Fruit fly (Drosophila melanogaster) whole organism, adult: ENCODE measurements around the gene Gr94a.

Experiments
- CG11617 ChIP-seq: fragments of 200-800 bp; sonication (Bioruptor generic); optimal IDR thresholded peaks from 2 replicates; lab custom pipeline; 2017; ENCODE audit warnings: mild to moderate bottlenecking, missing biosample characterization, missing genetic modification reagents, missing genetic modification characterization
- CG12768 ChIP-seq: fragments of 200-800 bp; sonication (Bioruptor generic); optimal IDR thresholded peaks from 2 replicates; lab custom pipeline; 2017; ENCODE audit warnings: missing biosample characterization, missing genetic modification characterization, mild to moderate bottlenecking, moderate library complexity, missing genetic modification reagents
- CG14711 ChIP-seq: fragments of 200-800 bp; sonication (Bioruptor generic); optimal IDR thresholded peaks from 2 replicates; lab custom pipeline; 2018; ENCODE audit warnings: missing biosample characterization, mild to moderate bottlenecking, missing genetic modification characterization, moderate library complexity
- CG1620 ChIP-seq: fragments of 200-800 bp; sonication (Bioruptor generic); optimal IDR thresholded peaks from 2 replicates; lab custom pipeline; 2016; ENCODE audit warnings: missing biosample characterization, missing genetic modification characterization
- CG33017 ChIP-seq: fragments of 200-800 bp; sonication (Bioruptor generic); optimal IDR thresholded peaks from 2 replicates; lab custom pipeline; 2018; ENCODE audit warnings: missing biosample characterization, mild to moderate bottlenecking, missing genetic modification characterization, moderate library complexity
- CG5204 ChIP-seq: fragments of 200-800 bp; sonication (Bioruptor generic); optimal IDR thresholded peaks from 2 replicates; lab custom pipeline; 2016; ENCODE audit warnings: missing biosample characterization, missing genetic modification characterization
- CG7045 ChIP-seq: fragments of 200-800 bp; sonication (Bioruptor generic); optimal IDR thresholded peaks from 2 replicates; lab custom pipeline; 2017; ENCODE audit warnings: missing biosample characterization, mild to moderate bottlenecking, missing genetic modification characterization
- CG7101 ChIP-seq: fragments of 200-800 bp; sonication (Bioruptor generic); optimal IDR thresholded peaks from 2 replicates; lab custom pipeline; 2018; ENCODE audit warnings: missing biosample characterization, mild to moderate bottlenecking, missing genetic modification characterization, moderate library complexity
- Clk ChIP-seq: fragments of 200-800 bp; sonication (Bioruptor generic); optimal IDR thresholded peaks from 2 replicates; lab custom pipeline; 2017; ENCODE audit warnings: missing biosample characterization, missing genetic modification characterization
- Crg-1 ChIP-seq: fragments of 200-800 bp; sonication (Bioruptor generic); optimal IDR thresholded peaks from 2 replicates; lab custom pipeline; 2016; ENCODE audit warnings: missing biosample characterization, missing genetic modification characterization
- Hr96 ChIP-seq: fragments of 200-800 bp; sonication (Bioruptor generic); optimal IDR thresholded peaks from 2 replicates; lab custom pipeline; 2016; ENCODE audit warnings: missing biosample characterization, missing genetic modification characterization
- Mnt ChIP-seq: fragments of 200-800 bp; sonication (Bioruptor generic); optimal IDR thresholded peaks from 2 replicates; lab custom pipeline; 2016; ENCODE audit warnings: missing biosample characterization, mild to moderate bottlenecking, missing genetic modification characterization
- bab1 ChIP-seq: fragments of 200-800 bp; sonication (Bioruptor generic); optimal IDR thresholded peaks from 3 replicates; lab custom pipeline; 2019; ENCODE audit warnings: missing biosample characterization, mild to moderate bottlenecking, missing genetic modification characterization, moderate library complexity
- cic ChIP-seq: fragments of 200-800 bp; sonication (Bioruptor generic); optimal IDR thresholded peaks from 2 replicates; lab custom pipeline; 2017; ENCODE audit warnings: missing biosample characterization, mild to moderate bottlenecking, missing genetic modification characterization, moderate library complexity
- cnc ChIP-seq, 2 experiments: fragments of >200 bp; optimal IDR thresholded peaks; 2 replicates each; lab custom pipeline; 2017
- kay ChIP-seq: fragments of 200-800 bp; sonication (Bioruptor generic); peaks from one replicate; lab custom pipeline; 2016; ENCODE audit warnings: missing biosample characterization, missing genetic modification characterization, borderline replicate concordance
- ovo ChIP-seq: fragments of 200-800 bp; sonication (Bioruptor generic); optimal IDR thresholded peaks from 2 replicates; lab custom pipeline; 2016; ENCODE audit warnings: missing biosample characterization, missing genetic modification characterization
- pad ChIP-seq: fragments of 200-800 bp; sonication (Bioruptor generic); optimal IDR thresholded peaks from 3 replicates; lab custom pipeline; 2017; ENCODE audit warnings: missing biosample characterization, missing genetic modification characterization, mild to moderate bottlenecking, moderate library complexity, missing genetic modification reagents
- tj ChIP-seq: fragments of 200-800 bp; sonication (Bioruptor generic); optimal IDR thresholded peaks from 3 replicates; lab custom pipeline; 2017; ENCODE audit warnings: missing biosample characterization, mild to moderate bottlenecking, missing genetic modification characterization, moderate library complexity
- toe ChIP-seq: fragments of 200-800 bp; sonication (Bioruptor generic); optimal IDR thresholded peaks from 2 replicates; lab custom pipeline; 2016; ENCODE audit warnings: missing biosample characterization, missing genetic modification characterization

Gene Gr94a

DNA sequence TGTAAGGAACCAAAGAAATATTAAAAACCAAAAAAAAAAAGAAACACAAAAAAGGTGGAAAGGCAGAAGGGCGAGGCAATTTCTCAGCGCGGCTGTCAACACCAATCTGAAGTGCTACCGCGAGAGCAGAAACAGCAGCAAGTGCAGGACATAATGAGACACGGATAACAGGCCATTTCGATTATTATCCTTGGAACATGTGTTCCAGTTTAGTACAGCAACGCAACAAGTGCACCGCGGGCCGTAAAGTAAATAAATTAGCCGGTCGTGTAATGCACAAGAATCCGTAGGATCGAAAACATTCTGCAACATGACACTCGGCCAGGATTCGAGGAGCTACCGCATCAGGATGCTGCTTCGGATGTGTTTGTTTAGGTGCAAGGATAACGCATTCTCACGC, 13.4 kb upstream of the Gr94a start:
- TF ChIP-seq Hr96 (GFP tag; lab: Kevin White, UChicago) (no peak), pad (GFP tag; lab: Kevin White, UChicago) (no peak)

DNA sequence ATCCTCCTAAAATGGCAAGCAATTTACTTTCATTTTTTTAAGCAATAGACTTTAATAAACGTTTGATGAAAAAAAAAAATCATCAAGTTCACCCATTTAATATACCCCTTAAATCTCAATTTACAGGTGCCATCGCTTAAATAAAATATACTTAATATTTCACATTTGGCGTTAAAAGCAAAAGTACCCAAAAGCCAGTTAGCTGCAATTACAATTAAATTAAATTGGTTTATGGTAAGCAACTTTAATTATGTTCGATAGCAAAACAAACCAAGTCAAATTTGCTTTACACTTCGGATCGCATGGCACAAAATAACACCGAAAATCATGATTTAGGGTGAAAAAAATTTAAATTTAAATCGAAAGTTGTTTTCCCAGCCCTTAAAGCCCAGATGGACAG, 9.5 kb upstream of the Gr94a start, which contains the start of gene CG13838:
Gene CG13838, plus strand, starts transcription at position 301 of the 400 bp plus-strand sequence.
- TF ChIP-seq CG11617 (GFP tag; lab: Kevin White, UChicago) (no peak), Hr96 (GFP tag; lab: Kevin White, UChicago) (no peak), toe (GFP tag; lab: Kevin White, UChicago) (no peak), tj (GFP tag; lab: Kevin White, UChicago) (no peak), Mnt (GFP tag; lab: Kevin White, UChicago) (no peak), CG5204 (GFP tag; lab: Kevin White, UChicago) (no peak), CG7101 (tag; lab: Kevin White, UChicago) (no peak), ovo (no peak), pad (GFP tag; lab: Kevin White, UChicago) (no peak), cic (GFP tag; lab: Kevin White, UChicago) (no peak), CG1620 (no peak), bab1 (GFP tag; lab: Kevin White, UChicago) (no peak), cnc (optimal IDR thresholded peaks at IDR 0.05; lab: Kevin White, UChicago) (no peak), Clk (GFP tag; lab: Kevin White, UChicago) (no peak), kay (no peak), CG14711 (tag; lab: Kevin White, UChicago) (no peak), CG7045 (GFP tag; lab: Kevin White, UChicago) (no peak), CG33017 (tag; lab: Kevin White, UChicago) (no peak), CG12768 (GFP tag; lab: Kevin White, UChicago) (no peak)

DNA sequence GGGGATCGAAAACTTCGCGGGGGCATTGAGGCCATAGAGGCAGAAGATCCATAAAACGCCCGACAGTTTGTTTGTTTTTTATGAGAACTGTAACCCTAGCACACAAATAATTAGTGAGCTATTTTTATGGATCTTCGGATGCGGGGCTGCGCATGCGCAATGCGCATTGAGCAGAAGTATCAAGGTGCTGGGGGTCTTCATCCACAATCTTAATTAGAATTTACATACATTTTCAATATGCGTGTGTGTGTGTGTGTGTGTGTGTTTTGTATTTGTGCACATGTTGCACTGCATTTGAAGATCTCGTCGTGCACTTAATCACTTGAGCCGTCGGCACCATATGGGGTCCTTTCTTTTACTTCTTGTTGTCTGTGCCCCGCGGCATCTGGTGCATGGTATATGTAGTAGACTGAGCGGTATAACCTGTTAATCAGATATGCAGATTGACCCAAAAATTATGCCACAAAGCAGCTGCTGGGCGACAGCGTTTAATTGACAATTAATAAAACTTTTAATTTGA, 8.7 kb upstream of the Gr94a start:
- TF ChIP-seq CG1620 = no peak
- TF ChIP-seq CG33017 (tag; lab: Kevin White, UChicago) = no peak
- TF ChIP-seq pad (GFP tag; lab: Kevin White, UChicago) = no peak
- no peak for TF ChIP-seq CG14711 (tag; lab: Kevin White, UChicago)
- TF ChIP-seq kay = no peak
- TF ChIP-seq CG11617 (GFP tag; lab: Kevin White, UChicago) = no peak
- TF ChIP-seq bab1 (GFP tag; lab: Kevin White, UChicago) = no peak
- no peak for TF ChIP-seq CG7101 (tag; lab: Kevin White, UChicago)
- no peak for TF ChIP-seq CG7045 (GFP tag; lab: Kevin White, UChicago)
- TF ChIP-seq Mnt (GFP tag; lab: Kevin White, UChicago) = no peak
- no peak for TF ChIP-seq toe (GFP tag; lab: Kevin White, UChicago)
- TF ChIP-seq Crg-1 (GFP tag; lab: Kevin White, UChicago) = no peak
- TF ChIP-seq CG12768 (GFP tag; lab: Kevin White, UChicago) = no peak
- no peak for TF ChIP-seq Clk (GFP tag; lab: Kevin White, UChicago)
- no peak for TF ChIP-seq ovo
- no peak for TF ChIP-seq cnc (optimal IDR thresholded peaks at IDR 0.05; lab: Kevin White, UChicago)
- no peak for TF ChIP-seq Hr96 (GFP tag; lab: Kevin White, UChicago)

DNA sequence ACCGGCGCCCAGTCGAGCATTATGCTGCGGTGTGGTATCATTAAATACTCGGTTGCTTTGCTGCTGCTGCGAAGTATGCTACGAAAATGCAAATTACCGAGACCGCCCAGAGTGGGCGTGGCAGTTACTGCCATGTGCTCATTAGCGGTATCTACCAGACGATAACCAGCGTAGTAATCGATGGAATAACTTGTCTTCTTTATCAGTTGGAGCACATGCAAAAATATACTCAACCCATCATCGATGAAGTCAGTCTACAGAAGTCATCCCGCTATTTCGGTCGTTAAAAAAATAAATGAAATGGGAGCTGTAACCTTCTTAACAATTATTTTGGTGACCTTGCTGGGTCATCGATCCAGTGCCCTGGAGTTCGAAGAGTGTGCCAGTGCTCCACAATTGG, 7.8 kb upstream of the Gr94a start, which contains the start of gene CG13837:
Gene CG13837, plus strand, starts transcription at position 301 of the 400 bp plus-strand sequence.
- TF ChIP-seq CG5204 (GFP tag; lab: Kevin White, UChicago) (no peak), tj (GFP tag; lab: Kevin White, UChicago) (no peak), CG7045 (GFP tag; lab: Kevin White, UChicago) (no peak), cnc (optimal IDR thresholded peaks at IDR 0.05; lab: Kevin White, UChicago) (no peak), CG14711 (tag; lab: Kevin White, UChicago) (no peak), Crg-1 (GFP tag; lab: Kevin White, UChicago) (no peak)

DNA sequence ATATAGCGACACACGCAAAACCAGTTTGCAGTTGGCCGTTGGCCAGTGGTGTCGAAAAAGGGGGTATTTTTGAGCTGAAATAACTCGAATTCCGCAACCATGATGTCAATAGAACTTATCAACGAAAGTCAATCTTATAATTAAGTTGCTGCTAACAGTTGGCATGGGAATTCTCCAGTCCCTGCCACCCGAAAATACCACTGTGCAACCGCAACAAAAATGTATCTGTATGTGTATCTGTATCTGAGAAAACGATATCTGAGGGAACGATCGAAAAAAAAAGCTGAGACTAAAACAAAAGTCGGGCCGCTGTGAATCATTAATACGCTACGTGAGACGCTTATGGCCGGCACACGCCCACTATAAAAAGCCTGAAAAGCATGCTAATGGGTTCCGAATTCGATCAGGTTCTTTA, 5.0 kb upstream of the Gr94a start:
- TF ChIP-seq cnc (optimal IDR thresholded peaks at IDR 0.05; lab: Kevin White, UChicago) = no peak
- peak; percentile 9 for TF ChIP-seq CG7045 (GFP tag; lab: Kevin White, UChicago)
- peak; percentile 24 for TF ChIP-seq CG12768 (GFP tag; lab: Kevin White, UChicago)
- TF ChIP-seq CG5204 (GFP tag; lab: Kevin White, UChicago) = peak; percentile 25
- peak; percentile 33 for TF ChIP-seq CG33017 (tag; lab: Kevin White, UChicago)
- peak; percentile 10 for TF ChIP-seq CG7101 (tag; lab: Kevin White, UChicago)
- TF ChIP-seq toe (GFP tag; lab: Kevin White, UChicago) = no peak
- TF ChIP-seq Hr96 (GFP tag; lab: Kevin White, UChicago) = peak; percentile 7

DNA sequence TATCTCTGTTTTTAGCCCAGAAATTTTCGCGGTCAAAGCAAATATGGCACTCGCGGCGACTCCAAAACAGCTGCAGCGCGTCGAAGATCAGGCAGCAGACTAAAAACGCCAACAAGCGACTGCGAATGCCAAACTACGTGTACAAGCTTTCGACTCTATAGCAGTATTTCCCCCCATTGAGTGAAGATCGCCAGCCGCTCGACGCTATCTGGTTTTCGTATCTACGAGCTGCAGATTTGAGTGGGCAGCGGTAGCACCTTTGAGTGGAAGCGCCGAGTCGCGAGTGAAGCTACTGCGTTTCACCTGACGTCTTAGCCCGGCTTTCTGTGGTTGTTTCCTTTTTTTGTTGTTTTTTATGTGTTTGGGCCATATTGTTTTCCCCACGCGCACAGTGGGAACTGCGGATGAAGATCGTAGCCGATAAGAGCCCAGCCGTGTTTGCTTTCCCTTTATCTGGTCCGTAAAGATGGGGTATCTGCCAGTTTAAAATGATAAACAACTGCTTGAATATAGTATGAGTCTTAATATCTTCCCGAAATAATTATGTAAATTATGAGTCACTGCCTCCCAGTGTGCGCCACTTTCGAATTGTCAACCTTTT, 3.3 kb upstream of the Gr94a start, which contains the start of gene CG17121:
Gene CG17121, minus strand, starts transcription at position 126 of the 601 bp plus-strand sequence.
- TF ChIP-seq Mnt (GFP tag; lab: Kevin White, UChicago) = peak; percentile 2
- TF ChIP-seq CG14711 (tag; lab: Kevin White, UChicago) = no peak
- TF ChIP-seq CG33017 (tag; lab: Kevin White, UChicago) = no peak
- TF ChIP-seq pad (GFP tag; lab: Kevin White, UChicago) = peak; percentile 20
- peak; percentile 70 for TF ChIP-seq cic (GFP tag; lab: Kevin White, UChicago)
